Worm (Caenorhabditis elegans) whole organism, early embryonic: ENCODE results near the gene R10E8.2.

ENCODE experiments used
- ama-1 ChIP-seq: fragments of 150-350 bp; optimal IDR thresholded peaks from 2 replicates; lab custom pipeline; 2014
- ceh-13 ChIP-seq: fragments of 200-800 bp; sonication (Bioruptor generic); optimal IDR thresholded peaks from 2 replicates; lab custom pipeline; 2018; ENCODE audit warnings: mild to moderate bottlenecking, missing genetic modification characterization, missing compliant biosample characterization
- ets-7 ChIP-seq: sonication (generic microtip); optimal IDR thresholded peaks from 2 replicates; lab custom pipeline; 2016; ENCODE audit warnings: missing genotype, missing genetic modification characterization, missing compliant biosample characterization
- pes-1 ChIP-seq: fragments of 200-800 bp; sonication (Bioruptor generic); IDR thresholded peaks from 2 replicates; pipeline ENCODE4 v1.3.6; 2022; ENCODE audit warnings: missing genetic modification reagents, missing genetic modification characterization, missing compliant biosample characterization
- sea-1 ChIP-seq: fragments of 200-800 bp; sonication (Bioruptor generic); conservative IDR thresholded peaks from 2 replicates; pipeline ENCODE4 v1.3.6; 2022; ENCODE audit warnings: missing genetic modification characterization, missing compliant biosample characterization
- tbx-37 ChIP-seq: fragments of 200-800 bp; sonication (Bioruptor generic); conservative IDR thresholded peaks from 2 replicates; pipeline ENCODE4 v1.3.6; 2022; ENCODE audit warnings: missing genetic modification reagents, missing genetic modification characterization, missing compliant biosample characterization

ce11 chrV:18235808-18236207, 17.8 kb upstream of the R10E8.2 start:
- TF ChIP-seq ets-7 (tag; lab: Kevin White, UChicago) (no peak), ama-1 (lab: Kevin White, UChicago) (no peak), tbx-37 (no peak), ceh-13 (no peak), sea-1 (GFP tag; lab: Robert Waterston, UW) (no peak), pes-1 (GFP tag; lab: Robert Waterston, UW) (no peak)
